Worm (Caenorhabditis elegans): ENCODE results near the gene C29A12.22.
A peak's percentile ranks its signal among the peaks of the same experiment; 100 is the strongest.

C29A12.22 gene

DNA sequence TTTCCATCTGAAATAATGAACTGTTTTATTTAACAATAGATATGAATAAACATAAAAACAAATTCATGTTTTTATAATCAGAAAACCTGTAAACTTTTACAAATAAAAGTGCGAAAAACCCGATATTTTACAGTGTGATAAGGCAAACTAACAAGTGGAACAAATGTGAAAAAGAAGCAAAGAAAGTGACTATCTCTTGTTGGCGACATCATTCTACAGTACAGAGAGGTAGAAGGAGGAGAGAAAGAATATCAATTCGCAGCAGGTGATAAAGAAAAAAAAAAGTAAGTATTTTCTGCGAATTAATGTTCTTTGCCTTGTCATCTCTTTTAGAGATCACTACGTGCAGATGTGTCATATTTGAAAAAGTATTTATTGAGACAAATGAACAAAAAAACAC lies 47.9 kb downstream of the C29A12.22 start (continued):
- peak in 1 of 2 experiments; percentile 43 for TF ChIP-seq mdl-1 (tag; optimal IDR thresholded peaks at IDR 0.05)
- no peak for TF ChIP-seq ctbp-1 (GFP tag; IDR thresholded peaks at IDR 0.05)
- TF ChIP-seq lin-1 (GFP tag; IDR thresholded peaks at IDR 0.05): no peak
- no peak for TF ChIP-seq fkh-10 (GFP tag; optimal IDR thresholded peaks at IDR 0.05)
- TF ChIP-seq sdz-12 (GFP tag; optimal IDR thresholded peaks at IDR 0.05): no peak
- TF ChIP-seq tag-97 (GFP tag; IDR thresholded peaks at IDR 0.05): no peak
- TF ChIP-seq lsy-2 (tag; optimal IDR thresholded peaks at IDR 0.05): peak in 1 of 2 experiments; percentile 43
- TF ChIP-seq ceh-62 (tag; optimal IDR thresholded peaks at IDR 0.05): no peak
- TF ChIP-seq ceh-20 (GFP tag; IDR thresholded peaks at IDR 0.05): no peak
- TF ChIP-seq dmd-8 (GFP tag; IDR thresholded peaks at IDR 0.05): no peak
- TF ChIP-seq T26A8.4 (GFP tag; IDR thresholded peaks at IDR 0.05): no peak
- peak in 1 of 2 experiments; percentile 33 for TF ChIP-seq hif-1 (tag; optimal IDR thresholded peaks at IDR 0.05)
- TF ChIP-seq nhr-48 (tag; optimal IDR thresholded peaks at IDR 0.05): peak; percentile 36
- no peak for TF ChIP-seq dmd-9 (GFP tag; IDR thresholded peaks at IDR 0.05)
- TF ChIP-seq mep-1 (tag; optimal IDR thresholded peaks at IDR 0.05): no peak
- no peak for TF ChIP-seq Y5F2A.4 (GFP tag; optimal IDR thresholded peaks at IDR 0.05)
- TF ChIP-seq nhr-6 (tag; optimal IDR thresholded peaks at IDR 0.05): no peak
- TF ChIP-seq F49E8.2 (tag; optimal IDR thresholded peaks at IDR 0.05; ENCODE audit: borderline replicate concordance): no peak
- no peak for TF ChIP-seq fos-1 (tag; optimal IDR thresholded peaks at IDR 0.05)
- TF ChIP-seq ZK546.5 (tag; optimal IDR thresholded peaks at IDR 0.05): no peak
- TF ChIP-seq aly-2 (tag; optimal IDR thresholded peaks at IDR 0.05): no peak
- peak; percentile 23 for TF ChIP-seq hlh-30 (tag; optimal IDR thresholded peaks at IDR 0.05; ENCODE audit: insufficient read depth)
- TF ChIP-seq R02D3.7 (tag; optimal IDR thresholded peaks at IDR 0.05): no peak
- no peak for TF ChIP-seq zfp-2 (tag; optimal IDR thresholded peaks at IDR 0.05)
- TF ChIP-seq php-3 (GFP tag; IDR thresholded peaks at IDR 0.05): peak; percentile 60; the same call in 1 of the 2 replicates
- no peak for TF ChIP-seq Y75B8A.6 (GFP tag; IDR thresholded peaks at IDR 0.05)
- TF ChIP-seq hmg-1.1 (GFP tag; IDR thresholded peaks at IDR 0.05): no peak
- peak; percentile 74 for TF ChIP-seq dmd-6 (GFP tag; IDR thresholded peaks at IDR 0.05)
- TF ChIP-seq jun-1 (tag; optimal IDR thresholded peaks at IDR 0.05): no peak
- TF ChIP-seq spr-1 (tag; optimal IDR thresholded peaks at IDR 0.05): no peak
- TF ChIP-seq daf-16 (GFP tag; optimal IDR thresholded peaks at IDR 0.05): no peak
- peak; percentile 63 for TF ChIP-seq daf-16 (tag; optimal IDR thresholded peaks at IDR 0.05)
- no peak for TF ChIP-seq madf-5 (GFP tag; IDR thresholded peaks at IDR 0.05)
- no peak for TF ChIP-seq pha-4 (GFP tag; IDR thresholded peaks at IDR 0.05)
- TF ChIP-seq pha-4 (tag; optimal IDR thresholded peaks at IDR 0.05): no peak
- TF ChIP-seq dpl-1 (GFP tag; optimal IDR thresholded peaks at IDR 0.05): peak; percentile 4
- TF ChIP-seq nhr-25 (tag; optimal IDR thresholded peaks at IDR 0.05; ENCODE audit: borderline replicate concordance, insufficient read depth): no peak
- TF ChIP-seq ces-1 (GFP tag; optimal IDR thresholded peaks at IDR 0.05): no peak
- no peak for TF ChIP-seq nhr-42 (GFP tag; IDR thresholded peaks at IDR 0.05)
- peak; percentile 26 for TF ChIP-seq cey-2 (tag; optimal IDR thresholded peaks at IDR 0.05; ENCODE audit: borderline replicate concordance, insufficient read depth)
- TF ChIP-seq unc-130 (GFP tag; optimal IDR thresholded peaks at IDR 0.05): no peak
- TF ChIP-seq lin-29 (GFP tag; IDR thresholded peaks at IDR 0.05): no peak
- TF ChIP-seq saeg-2 (GFP tag; IDR thresholded peaks at IDR 0.05): no peak
- no peak for TF ChIP-seq lin-39 (tag; optimal IDR thresholded peaks at IDR 0.05)
- no peak for TF ChIP-seq ceh-44 (GFP tag; IDR thresholded peaks at IDR 0.05)
- TF ChIP-seq D1046.2 (GFP tag; IDR thresholded peaks at IDR 0.05): no peak
- no peak for TF ChIP-seq arid-1 (GFP tag; conservative IDR thresholded peaks at IDR 0.05)
- TF ChIP-seq F10B5.3 (tag; optimal IDR thresholded peaks at IDR 0.05): no peak
- no peak for TF ChIP-seq skn-1 (tag; optimal IDR thresholded peaks at IDR 0.05)
- no peak for TF ChIP-seq ceh-28 (tag; optimal IDR thresholded peaks at IDR 0.05)
- TF ChIP-seq Y48G9A.11 (GFP tag; IDR thresholded peaks at IDR 0.05): no peak
- peak; percentile 91 for TF ChIP-seq nhr-28 (tag; optimal IDR thresholded peaks at IDR 0.05)
